Fruit fly (Drosophila melanogaster): ENCODE data around the gene Kat60.

DNA sequence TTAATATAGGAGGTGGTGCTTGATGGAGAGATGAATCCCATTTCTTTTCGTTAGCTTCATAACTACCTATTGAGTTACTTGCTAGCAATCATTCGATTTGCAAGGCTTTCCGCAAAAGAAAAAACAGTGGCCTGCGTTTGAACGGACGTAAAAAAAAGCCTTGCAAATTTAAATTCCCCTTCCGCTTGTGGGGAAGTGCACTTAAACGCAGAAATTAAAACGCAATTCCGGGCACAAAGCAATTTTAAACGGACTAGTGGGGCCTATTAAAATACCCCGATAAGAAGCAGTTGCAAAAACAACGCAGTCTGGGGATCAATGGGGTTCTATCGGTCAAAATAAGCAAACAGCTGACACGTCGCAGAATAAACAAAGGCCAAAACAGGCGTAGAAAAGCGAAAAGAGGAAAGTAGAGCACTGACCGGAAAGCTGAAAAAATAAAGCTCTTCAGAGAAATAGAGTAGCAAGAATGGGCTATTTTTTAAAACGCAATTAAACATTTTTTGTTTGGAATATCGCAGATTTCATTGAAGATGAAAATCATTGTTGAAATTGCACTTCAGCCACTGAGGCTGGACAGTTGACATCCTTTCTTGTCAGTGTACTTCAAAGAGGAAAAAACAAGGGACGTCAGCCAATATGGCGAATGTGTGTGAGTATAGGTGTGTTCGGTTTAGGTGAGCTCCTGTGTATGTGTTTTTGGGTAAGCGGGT lies 18.7 kb upstream of the Kat60 start:
- TF ChIP-seq dac (GFP tag; optimal IDR thresholded peaks at IDR 0.05) = peak; percentile 62
- peak; percentile 72 for TF ChIP-seq Ets96B (tag; optimal IDR thresholded peaks at IDR 0.05)
- no peak for TF ChIP-seq CG6854 (GFP tag; optimal IDR thresholded peaks at IDR 0.05)

Measured in whole organism, prepupa.